Worm (Caenorhabditis elegans) whole organism, young adult: ENCODE data around the gene K08F8.15.

Experiments used
- F55B11.4 ChIP-seq: sonication (generic microtip); optimal IDR thresholded peaks from 2 replicates; lab custom pipeline; 2016; ENCODE audit warnings: missing compliant biosample characterization, missing genetic modification characterization, borderline replicate concordance; ENCODE audit not compliant: insufficient read depth
- F57A8.1 ChIP-seq: fragments of 200-800 bp; sonication (Bioruptor generic); optimal IDR thresholded peaks from 2 replicates; lab custom pipeline; 2018; ENCODE audit warnings: mild to moderate bottlenecking, missing genetic modification characterization, moderate library complexity, missing compliant biosample characterization
- attf-6 ChIP-seq: fragments of 200-800 bp; sonication (Bioruptor generic); IDR thresholded peaks from 2 replicates; pipeline ENCODE4 v1.3.6; 2022; ENCODE audit warnings: missing genetic modification reagents, missing genetic modification characterization, missing compliant biosample characterization
- ceh-100 ChIP-seq: fragments of 200-800 bp; sonication (Bioruptor generic); IDR thresholded peaks from 2 replicates; pipeline ENCODE4 v1.3.6; 2022; ENCODE audit warnings: missing genetic modification reagents, missing genetic modification characterization, missing compliant biosample characterization
- hrde-1 ChIP-seq: sonication (generic microtip); optimal IDR thresholded peaks from 2 replicates; lab custom pipeline; 2016; ENCODE audit warnings: missing genetic modification characterization, mild to moderate bottlenecking, missing compliant biosample characterization, moderate library complexity, missing genotype, missing genetic modification reagents, borderline replicate concordance
- lag-1 ChIP-seq: fragments of 200-800 bp; sonication (Bioruptor generic); IDR thresholded peaks from 2 replicates; pipeline ENCODE4 v1.3.6; 2022; ENCODE audit warnings: missing genetic modification reagents, missing genetic modification characterization, missing compliant biosample characterization
- lin-26 ChIP-seq: fragments of 200-800 bp; sonication (Bioruptor generic); IDR thresholded peaks from 2 replicates; pipeline ENCODE4 v1.3.6; 2022; ENCODE audit warnings: missing genetic modification reagents, missing genetic modification characterization, missing compliant biosample characterization
- madf-6 ChIP-seq: fragments of 200-800 bp; sonication (Bioruptor generic); IDR thresholded peaks from 2 replicates; pipeline ENCODE4 v1.3.6; 2022; ENCODE audit warnings: missing genetic modification reagents, missing genetic modification characterization, missing compliant biosample characterization
- mes-4 ChIP-seq: sonication (generic microtip); optimal IDR thresholded peaks from 2 replicates; lab custom pipeline; 2016; ENCODE audit warnings: missing genotype, missing genetic modification characterization, missing compliant biosample characterization
- nhr-90 ChIP-seq: sonication (generic microtip); optimal IDR thresholded peaks from 2 replicates; lab custom pipeline; 2016; ENCODE audit warnings: missing genotype, mild to moderate bottlenecking, missing genetic modification characterization, missing compliant biosample characterization
- snpc-1.3 ChIP-seq: sonication (generic microtip); optimal IDR thresholded peaks from 2 replicates; lab custom pipeline; 2017; ENCODE audit warnings: missing genetic modification characterization, mild to moderate bottlenecking, missing compliant biosample characterization, antibody characterized with exemption, moderate library complexity, missing genotype, missing genetic modification reagents; ENCODE audit not compliant: insufficient read depth
- snpc-4 ChIP-seq, 5 experiments: fragments of 150-350 bp in 1 of 5; sonication (generic microtip) in 4 of 5; optimal IDR thresholded peaks; 2 replicates each; lab custom pipeline; 2014 to 2018; ENCODE audit warnings: missing genetic modification characterization in 5 of 5, missing biosample characterization in 3 of 5, antibody characterized with exemption in 2 of 5, mild to moderate bottlenecking in 2 of 5, missing compliant biosample characterization in 2 of 5, missing genotype in 2 of 5, moderate library complexity in 2 of 5, missing genetic modification reagents in 1 of 5
- ztf-26 ChIP-seq: sonication (generic microtip); optimal IDR thresholded peaks from 2 replicates; lab custom pipeline; 2017; ENCODE audit warnings: missing genetic modification characterization, missing compliant biosample characterization

- no peak for TF ChIP-seq ceh-100 (GFP tag; lab: Robert Waterston, UW)
- no peak for TF ChIP-seq nhr-90 (tag; lab: Kevin White, UChicago)
- TF ChIP-seq lin-26 (GFP tag; lab: Robert Waterston, UW) = no peak
- TF ChIP-seq snpc-1.3 (tag; lab: Kevin White, UChicago) = no peak
- no peak for TF ChIP-seq lag-1
- no peak for TF ChIP-seq snpc-4 (GFP tag; optimal IDR thresholded peaks at IDR 0.05; lab: Kevin White, UChicago)
- no peak for TF ChIP-seq snpc-4 (tag; optimal IDR thresholded peaks at IDR 0.05; lab: Kevin White, UChicago)
- no peak for TF ChIP-seq attf-6 (GFP tag; lab: Robert Waterston, UW)
- TF ChIP-seq mes-4 (tag; lab: Kevin White, UChicago) = no peak
- TF ChIP-seq ztf-26 (tag; lab: Kevin White, UChicago) = no peak
- TF ChIP-seq madf-6 = no peak
- TF ChIP-seq F57A8.1 = no peak
- no peak for TF ChIP-seq F55B11.4
- TF ChIP-seq hrde-1 (tag; lab: Kevin White, UChicago) = no peak
These were observed 14.9 kb upstream of the K08F8.15 start, which contains the start of gene atf-2 for ce11 chrII:8751686-8752085.
